Fruit fly (Drosophila melanogaster): ENCODE measurements around the gene wda.

DNA sequence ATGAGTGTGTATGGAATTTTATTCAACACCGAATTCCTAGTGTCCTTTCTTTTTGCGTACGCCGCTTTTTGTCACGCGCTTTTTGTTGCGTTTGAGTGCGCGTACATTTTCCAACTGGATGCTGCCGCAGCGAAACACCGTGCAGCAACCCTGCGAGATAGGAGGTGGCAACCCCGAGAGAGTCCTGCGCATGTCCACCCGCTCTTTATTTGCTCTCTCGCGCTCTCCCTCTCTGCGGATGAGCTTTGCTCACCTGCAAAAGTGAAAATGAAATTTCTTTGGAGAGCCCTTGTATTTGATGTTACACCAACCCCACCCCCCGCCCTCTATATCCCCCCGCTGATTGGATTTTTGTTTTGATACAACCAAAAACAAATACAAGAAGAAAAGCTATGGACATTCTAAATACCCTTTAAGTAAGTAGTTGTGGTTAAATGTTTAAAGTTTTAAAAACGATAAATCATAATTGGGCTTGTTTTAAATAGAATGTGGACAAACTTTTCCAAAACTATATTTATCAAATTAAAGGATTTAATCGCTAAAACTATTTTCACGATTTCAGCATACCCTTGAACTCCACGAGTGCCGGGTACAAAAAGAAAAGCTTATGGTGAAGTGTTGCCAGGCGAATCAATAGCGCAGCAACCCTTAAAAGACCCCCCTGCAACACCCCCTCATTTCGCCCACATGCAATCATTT is 17.8 kb downstream of the wda start:
- TF ChIP-seq Mio (GFP tag; optimal IDR thresholded peaks at IDR 0.05) (no peak), Abd-B (GFP tag; optimal IDR thresholded peaks at IDR 0.05) (no peak), dsf (GFP tag; optimal IDR thresholded peaks at IDR 0.05; ENCODE audit: borderline replicate concordance) (no peak), CrebA (GFP tag; optimal IDR thresholded peaks at IDR 0.05; ENCODE audit: borderline replicate concordance) (no peak), jim (GFP tag; optimal IDR thresholded peaks at IDR 0.05) (no peak)
